Fruit fly (Drosophila melanogaster): ENCODE measurements around the gene TfIIA-L.

dm6 chr3R:27222013-27222673, 28.8 kb upstream of the TfIIA-L start:
- TF ChIP-seq CG3847 (GFP tag; IDR thresholded peaks at IDR 0.05) (no peak), Scr (GFP tag; IDR thresholded peaks at IDR 0.05; ENCODE audit: partially characterized antibody) (no peak), cato (GFP tag; optimal IDR thresholded peaks at IDR 0.05; ENCODE audit: borderline replicate concordance) (no peak)

All from whole organism, embryonic.